Fruit fly (Drosophila melanogaster) whole organism, embryonic: Measurements from ENCODE around the gene Nf-YA.

Experiments used
- CG11723 ChIP-seq: fragments of 200-800 bp; sonication (Bioruptor generic); optimal IDR thresholded peaks from 2 replicates; lab custom pipeline; 2017; ENCODE audit warnings: missing biosample characterization, mild to moderate bottlenecking, missing genetic modification characterization
- ash1 ChIP-seq: fragments of 200-800 bp; sonication (Bioruptor generic); optimal IDR thresholded peaks from 2 replicates; lab custom pipeline; 2018; ENCODE audit warnings: missing biosample characterization, mild to moderate bottlenecking, missing genetic modification characterization
- ci ChIP-seq: fragments of 200-800 bp; sonication (Bioruptor generic); IDR thresholded peaks from 3 replicates; pipeline ENCODE4 v1.3.6; 2022; ENCODE audit warnings: missing biosample characterization, missing genetic modification characterization
- exex ChIP-seq: fragments of 200-800 bp; sonication (Bioruptor generic); optimal IDR thresholded peaks from 4 replicates; lab custom pipeline; 2018; ENCODE audit warnings: missing biosample characterization, mild to moderate bottlenecking, missing genetic modification characterization, moderate library complexity
- sens ChIP-seq: fragments of 200-800 bp; sonication (Bioruptor generic); peaks from one replicate; lab custom pipeline; 2016; ENCODE audit warnings: missing biosample characterization, missing genetic modification characterization
- vfl ChIP-seq: fragments of 200-800 bp; sonication (Bioruptor generic); optimal IDR thresholded peaks from 2 replicates; lab custom pipeline; 2016; ENCODE audit warnings: missing biosample characterization, missing genetic modification characterization

The Nf-YA gene

DNA sequence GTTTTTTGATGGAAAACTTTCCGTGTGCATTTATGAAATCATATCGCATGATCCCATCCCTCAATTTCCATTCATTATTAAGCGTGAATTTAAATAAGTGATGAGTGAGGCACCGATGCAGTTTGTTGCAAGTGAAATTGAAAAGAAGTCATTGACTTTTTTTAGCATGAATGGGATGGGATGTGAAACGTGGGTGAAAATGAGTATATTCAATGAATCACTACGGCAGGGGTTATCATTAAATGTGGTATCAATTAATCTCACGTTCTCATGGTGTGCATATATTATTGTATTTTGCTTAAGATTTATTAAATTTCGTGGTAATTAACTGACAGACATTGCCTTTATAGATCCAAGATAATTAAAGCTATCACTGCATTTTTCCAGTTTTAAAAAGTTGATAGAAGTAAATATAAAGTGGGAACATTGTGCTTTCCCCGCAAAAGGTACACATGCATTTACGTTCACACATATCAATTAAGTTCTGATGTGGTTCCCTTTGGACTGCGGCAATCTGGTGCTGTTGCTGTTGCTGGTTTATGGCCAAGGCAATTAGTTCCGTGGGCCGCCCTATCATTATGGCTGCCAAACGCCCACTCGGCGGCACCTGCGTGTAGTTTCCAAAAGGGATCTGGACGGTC, 50.6 kb downstream of the Nf-YA start:
- TF ChIP-seq vfl (no peak), ci (GFP tag; lab: Robert Waterston, UW) (no peak), sens (peak; percentile 62), CG11723 (no peak), exex (tag; lab: Kevin White, UChicago) (peak; percentile 19), ash1 (GFP tag; lab: Kevin White, UChicago) (no peak)
